Fruit fly (Drosophila melanogaster) whole organism, wandering third instar larva: Measurements from ENCODE around the gene CG5863.
A peak's percentile ranks its signal among the peaks of the same experiment; 100 is the strongest.

Experiments
- Abd-B ChIP-seq: fragments of >200 bp; optimal IDR thresholded peaks from 2 replicates; lab custom pipeline; 2017; ENCODE audit warnings: missing biosample characterization, missing genetic modification characterization
- CG32264 ChIP-seq: fragments of 200-800 bp; sonication (Bioruptor generic); optimal IDR thresholded peaks from 2 replicates; lab custom pipeline; 2016; ENCODE audit warnings: missing biosample characterization, missing genetic modification characterization
- CrebA ChIP-seq: fragments of 200-800 bp; sonication (Bioruptor generic); optimal IDR thresholded peaks from 2 replicates; lab custom pipeline; 2016; ENCODE audit warnings: missing biosample characterization, mild to moderate bottlenecking, missing genetic modification characterization, borderline replicate concordance
- Dif ChIP-seq: fragments of 200-275, 200-300 bp; sonication (Bioruptor generic); optimal IDR thresholded peaks from 2 replicates; lab custom pipeline; 2018; ENCODE audit warnings: missing biosample characterization, missing genetic modification characterization; ENCODE audit not compliant: partially characterized antibody
- GATAd ChIP-seq: sonication (Bioruptor generic); optimal IDR thresholded peaks from 2 replicates; lab custom pipeline; 2016; ENCODE audit warnings: missing biosample characterization, missing genetic modification characterization
- HLH106 ChIP-seq: fragments of 200-800 bp; optimal IDR thresholded peaks from 3 replicates; lab custom pipeline; 2019; ENCODE audit warnings: missing biosample characterization, mild to moderate bottlenecking, missing genetic modification characterization, moderate library complexity
- Hnf4 ChIP-seq: fragments of 200-800 bp; sonication (Bioruptor generic); optimal IDR thresholded peaks from 2 replicates; lab custom pipeline; 2016; ENCODE audit warnings: missing biosample characterization, mild to moderate bottlenecking, missing genetic modification characterization
- Hr83 ChIP-seq: fragments of 200-300 bp; sonication (Bioruptor generic); optimal IDR thresholded peaks from 2 replicates; lab custom pipeline; 2016; ENCODE audit warnings: missing biosample characterization, mild to moderate bottlenecking, missing genetic modification characterization, moderate library complexity; ENCODE audit not compliant: poor library complexity, severe bottlenecking
- Jra ChIP-seq: sonication (Bioruptor generic); optimal IDR thresholded peaks from 2 replicates; lab custom pipeline; 2016; ENCODE audit warnings: missing biosample characterization, missing genetic modification characterization
- Mio ChIP-seq: sonication (Bioruptor generic); optimal IDR thresholded peaks from 2 replicates; lab custom pipeline; 2016; ENCODE audit warnings: missing biosample characterization, missing genetic modification characterization
- Myc ChIP-seq: fragments of >200 bp; optimal IDR thresholded peaks from 2 replicates; lab custom pipeline; 2017
- OdsH ChIP-seq: fragments of 200-800 bp; sonication (Bioruptor generic); optimal IDR thresholded peaks from 2 replicates; lab custom pipeline; 2016; ENCODE audit warnings: missing biosample characterization, mild to moderate bottlenecking, missing genetic modification characterization
- Rel ChIP-seq, 2 experiments: fragments of 200-800 bp; sonication (Bioruptor generic) in 1 of 2; optimal IDR thresholded peaks; 2 replicates in 1 of 2; 3 replicates in 1 of 2; lab custom pipeline; 2016 to 2019; ENCODE audit warnings: mild to moderate bottlenecking in 2 of 2, missing biosample characterization in 2 of 2, missing genetic modification characterization in 2 of 2, moderate library complexity in 1 of 2
- Vsx2 ChIP-seq: fragments of 200-300, 225-300 bp; sonication (Bioruptor generic); optimal IDR thresholded peaks from 2 replicates; lab custom pipeline; 2018; ENCODE audit warnings: missing biosample characterization, missing genetic modification characterization; ENCODE audit not compliant: partially characterized antibody
- br ChIP-seq: fragments of 200-800 bp; sonication (Bioruptor generic); optimal IDR thresholded peaks from 2 replicates; lab custom pipeline; 2016; ENCODE audit warnings: missing biosample characterization, missing genetic modification characterization
- brk ChIP-seq: fragments of 200-800 bp; sonication (Bioruptor generic); optimal IDR thresholded peaks from 2 replicates; lab custom pipeline; 2016; ENCODE audit warnings: missing biosample characterization, mild to moderate bottlenecking, missing genetic modification characterization
- dl ChIP-seq, 2 experiments: fragments of 175-275, 200-275 bp in 1 of 2; fragments of 200-275 bp in 1 of 2; sonication (Bioruptor generic); optimal IDR thresholded peaks; lab custom pipeline; 2018; ENCODE audit warnings: mild to moderate bottlenecking in 2 of 2, missing biosample characterization in 2 of 2, missing genetic modification characterization in 2 of 2, moderate library complexity in 2 of 2; ENCODE audit not compliant: partially characterized antibody in 2 of 2, insufficient read depth in 1 of 2
- dmrt93B ChIP-seq: fragments of 200-800 bp; sonication (Bioruptor generic); optimal IDR thresholded peaks from 2 replicates; lab custom pipeline; 2018; ENCODE audit warnings: missing biosample characterization, mild to moderate bottlenecking, missing genetic modification characterization
- dsf ChIP-seq: sonication (Bioruptor generic); optimal IDR thresholded peaks from 2 replicates; lab custom pipeline; 2016; ENCODE audit warnings: missing biosample characterization, missing genetic modification characterization, borderline replicate concordance
- ey ChIP-seq: fragments of 200-800 bp; sonication (Bioruptor generic); optimal IDR thresholded peaks from 2 replicates; lab custom pipeline; 2016; ENCODE audit warnings: missing biosample characterization, missing genetic modification characterization
- foxo ChIP-seq, 2 experiments: fragments of 200-800 bp; sonication (Bioruptor generic); optimal IDR thresholded peaks; 2 replicates in 1 of 2; 3 replicates in 1 of 2; lab custom pipeline; 2016 to 2017; ENCODE audit warnings: missing biosample characterization in 2 of 2, missing genetic modification characterization in 2 of 2
- fru ChIP-seq: fragments of 200-800 bp; sonication (Bioruptor generic); optimal IDR thresholded peaks from 3 replicates; lab custom pipeline; 2016; ENCODE audit warnings: missing biosample characterization, mild to moderate bottlenecking, missing genetic modification characterization
- h ChIP-seq: fragments of 200-800 bp; sonication (Bioruptor generic); optimal IDR thresholded peaks from 3 replicates; lab custom pipeline; 2016; ENCODE audit warnings: missing biosample characterization, mild to moderate bottlenecking, missing genetic modification characterization
- jim ChIP-seq: fragments of 175-275, 200-325 bp; sonication (Bioruptor generic); optimal IDR thresholded peaks from 2 replicates; lab custom pipeline; 2016; ENCODE audit warnings: missing biosample characterization, mild to moderate bottlenecking, missing genetic modification characterization
- lola ChIP-seq: fragments of >200 bp; optimal IDR thresholded peaks from 2 replicates; lab custom pipeline; 2017; ENCODE audit warnings: missing biosample characterization, missing genetic modification characterization
- pan ChIP-seq: fragments of >200 bp; optimal IDR thresholded peaks from 2 replicates; lab custom pipeline; 2017
- psq ChIP-seq: fragments of 200-800 bp; sonication (Bioruptor generic); optimal IDR thresholded peaks from 3 replicates; lab custom pipeline; 2017; ENCODE audit warnings: missing biosample characterization, mild to moderate bottlenecking, missing genetic modification characterization, moderate library complexity
- rgr ChIP-seq: fragments of 200-800 bp; sonication (Bioruptor generic); optimal IDR thresholded peaks from 3 replicates; lab custom pipeline; 2016; ENCODE audit warnings: missing biosample characterization, mild to moderate bottlenecking, missing genetic modification characterization
- sage ChIP-seq: fragments of 200-800 bp; sonication (Bioruptor generic); optimal IDR thresholded peaks from 2 replicates; lab custom pipeline; 2016; ENCODE audit warnings: missing biosample characterization, mild to moderate bottlenecking, missing genetic modification characterization
- sv ChIP-seq: fragments of 200-800 bp; sonication (Bioruptor generic); optimal IDR thresholded peaks from 3 replicates; lab custom pipeline; 2016; ENCODE audit warnings: missing biosample characterization, missing genetic modification characterization
- tai ChIP-seq: sonication (Bioruptor generic); optimal IDR thresholded peaks from 2 replicates; lab custom pipeline; 2016; ENCODE audit warnings: missing biosample characterization, missing genetic modification characterization
- usp ChIP-seq: fragments of >200 bp; optimal IDR thresholded peaks from 2 replicates; lab custom pipeline; 2017; ENCODE audit warnings: missing biosample characterization, missing genetic modification characterization
- woc ChIP-seq: sonication (Bioruptor generic); optimal IDR thresholded peaks from 2 replicates; lab custom pipeline; 2016; ENCODE audit warnings: missing biosample characterization, mild to moderate bottlenecking, missing genetic modification characterization

Gene CG5863

DNA sequence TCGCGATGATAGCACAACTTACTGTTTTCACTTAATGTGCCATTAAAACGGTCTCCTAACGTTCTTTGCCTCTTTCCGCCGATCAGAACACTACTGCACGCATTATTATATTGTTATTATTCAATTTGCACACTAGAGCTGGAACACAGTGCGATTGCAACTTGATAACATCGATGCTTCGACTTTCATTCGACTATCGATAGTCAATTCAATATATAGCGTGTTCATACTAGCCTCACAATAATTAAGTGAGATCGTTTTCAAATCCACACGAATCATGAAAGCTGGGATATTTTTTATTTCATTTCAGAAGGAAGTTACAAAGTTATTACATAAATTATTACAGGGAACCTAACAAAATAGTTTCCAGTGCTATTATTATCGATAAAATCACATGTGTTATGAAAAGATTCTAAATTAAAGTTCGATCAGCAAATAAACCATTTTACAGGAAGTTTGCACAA is 9.6 kb upstream of the CG5863 start (continued):
- TF ChIP-seq GATAd (GFP tag; lab: Kevin White, UChicago) = no peak

DNA sequence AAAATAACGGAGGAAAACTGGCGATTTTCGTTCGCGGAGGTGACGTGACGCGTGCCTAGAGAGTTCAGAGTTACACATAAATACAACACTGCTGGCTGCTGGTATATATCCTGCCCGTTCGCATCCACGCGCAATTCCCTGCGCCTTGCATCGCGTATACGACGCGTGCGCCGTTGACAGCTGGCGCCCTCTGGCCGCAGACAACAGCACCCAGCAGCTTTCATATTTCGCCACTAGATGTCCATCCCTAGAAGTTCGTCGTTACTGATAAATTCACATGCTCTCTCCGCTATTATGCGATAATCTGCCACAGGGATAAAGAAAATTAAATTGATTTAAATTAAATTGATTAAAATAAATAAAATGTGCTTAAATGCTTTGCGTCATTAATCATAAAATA is 8.5 kb upstream of the CG5863 start, which contains the start of gene Sur-8:
Gene Sur-8 (minus strand): TSS at position 82 of the 400 bp plus-strand sequence.
- TF ChIP-seq dsf (GFP tag; lab: Kevin White, UChicago) (no peak), h (peak; percentile 50), lola (GFP tag; lab: Kevin White, UChicago) (no peak), CrebA (GFP tag; lab: Kevin White, UChicago) (no peak), dl (GFP tag; optimal IDR thresholded peaks at IDR 0.05; lab: Kevin White, UChicago; ENCODE audit: insufficient read depth in 1 of 2, partially characterized antibody in 2 of 2) (no peak), tai (GFP tag; lab: Kevin White, UChicago) (no peak), psq (GFP tag; lab: Kevin White, UChicago) (peak; percentile 26), foxo (GFP tag; optimal IDR thresholded peaks at IDR 0.05; lab: Kevin White, UChicago) (peak in 1 of 2 experiments; percentile 57), dmrt93B (GFP tag; lab: Kevin White, UChicago) (peak; percentile 25), OdsH (GFP tag; lab: Kevin White, UChicago) (peak; percentile 35), woc (GFP tag; lab: Kevin White, UChicago) (no peak), Hr83 (GFP tag; lab: Kevin White, UChicago) (peak; percentile 64), HLH106 (tag; lab: Kevin White, UChicago) (peak; percentile 29), Abd-B (GFP tag; lab: Kevin White, UChicago) (no peak), fru (GFP tag; lab: Kevin White, UChicago) (peak; percentile 24), sv (GFP tag; lab: Kevin White, UChicago) (peak; percentile 33), Rel (GFP tag; optimal IDR thresholded peaks at IDR 0.05; lab: Kevin White, UChicago) (no peak), Rel (tag; optimal IDR thresholded peaks at IDR 0.05; lab: Kevin White, UChicago) (no peak), br (GFP tag; lab: Kevin White, UChicago) (peak; percentile 48), Dif (GFP tag; lab: Kevin White, UChicago) (no peak), Myc (lab: Kevin White, UChicago) (peak; percentile 32), Vsx2 (GFP tag; lab: Kevin White, UChicago) (no peak), rgr (peak; percentile 54), usp (GFP tag; lab: Kevin White, UChicago) (no peak), Mio (GFP tag; lab: Kevin White, UChicago) (no peak), sage (GFP tag; lab: Kevin White, UChicago) (no peak), ey (GFP tag; lab: Kevin White, UChicago) (peak; percentile 39)

dm6 chr3R:17403188-17403587 is 7.7 kb upstream of the CG5863 start, which contains the start of gene CG34279:
CG34279 (minus strand) TSS chr3R:17403288.
- TF ChIP-seq h (peak; percentile 34), usp (GFP tag; lab: Kevin White, UChicago) (no peak), rgr (peak; percentile 21), Hnf4 (GFP tag; lab: Kevin White, UChicago) (peak; percentile 11), psq (GFP tag; lab: Kevin White, UChicago) (no peak)

DNA sequence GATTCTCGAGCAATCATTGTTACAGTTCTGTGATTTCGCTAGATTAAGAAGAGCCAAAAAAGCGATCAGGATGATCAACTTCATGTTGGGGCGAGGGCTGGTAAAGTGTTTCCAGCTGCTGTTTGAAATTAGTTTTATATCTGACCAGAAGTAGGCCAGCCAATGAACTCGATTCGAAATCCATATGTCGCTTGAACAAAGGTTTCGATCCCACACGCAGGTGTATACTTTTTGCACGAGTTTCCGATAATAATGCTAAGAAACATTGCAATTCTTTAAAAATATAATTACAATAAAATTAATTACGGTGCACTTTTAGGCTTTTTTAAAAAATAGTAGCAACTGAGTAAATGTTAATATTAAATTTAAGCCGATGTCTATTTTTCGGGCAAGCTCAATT is 7.3 kb upstream of the CG5863 start, which contains the start of gene CG34280:
Gene CG34280 (minus strand): TSS at position 101 of the 400 bp plus-strand sequence.
- TF ChIP-seq Myc (lab: Kevin White, UChicago) (no peak), Vsx2 (GFP tag; lab: Kevin White, UChicago) (peak; percentile 45), jim (GFP tag; lab: Kevin White, UChicago) (no peak), Abd-B (GFP tag; lab: Kevin White, UChicago) (no peak), ey (GFP tag; lab: Kevin White, UChicago) (no peak), CrebA (GFP tag; lab: Kevin White, UChicago) (no peak)

DNA sequence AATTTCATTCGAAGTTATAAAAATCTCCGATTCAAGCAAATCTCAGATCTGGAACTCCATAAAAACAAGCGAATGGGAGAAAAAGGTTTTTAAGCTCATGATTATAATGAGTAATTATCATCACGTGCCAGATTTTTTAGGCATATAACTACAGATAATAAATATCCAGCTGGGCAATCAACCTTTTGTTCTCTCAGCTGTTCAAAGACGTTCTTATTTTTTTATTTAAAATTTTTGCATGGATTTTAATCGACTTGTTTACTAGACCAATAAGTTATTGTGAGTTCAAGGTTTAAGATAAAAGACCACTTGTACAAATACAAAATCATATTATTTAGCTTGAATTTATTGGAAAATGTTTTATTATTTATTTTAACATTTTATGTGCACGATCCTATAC is 6.8 kb upstream of the CG5863 start:
- TF ChIP-seq OdsH (GFP tag; lab: Kevin White, UChicago) (peak; percentile 60), CrebA (GFP tag; lab: Kevin White, UChicago) (no peak), br (GFP tag; lab: Kevin White, UChicago) (peak; percentile 55), lola (GFP tag; lab: Kevin White, UChicago) (no peak), jim (GFP tag; lab: Kevin White, UChicago) (no peak), pan (lab: Kevin White, UChicago) (no peak), rgr (peak; percentile 72), Hr83 (GFP tag; lab: Kevin White, UChicago) (peak; percentile 77), CG32264 (GFP tag; lab: Kevin White, UChicago) (no peak), Abd-B (GFP tag; lab: Kevin White, UChicago) (no peak), brk (GFP tag; lab: Kevin White, UChicago) (peak; percentile 40), dmrt93B (GFP tag; lab: Kevin White, UChicago) (no peak), Hnf4 (GFP tag; lab: Kevin White, UChicago) (peak; percentile 78), tai (GFP tag; lab: Kevin White, UChicago) (peak; percentile 59), HLH106 (tag; lab: Kevin White, UChicago) (peak; percentile 12), h (peak; percentile 16), fru (GFP tag; lab: Kevin White, UChicago) (peak; percentile 2), Dif (GFP tag; lab: Kevin White, UChicago) (no peak), Vsx2 (GFP tag; lab: Kevin White, UChicago) (no peak), ey (GFP tag; lab: Kevin White, UChicago) (no peak), Jra (peak; percentile 36), foxo (GFP tag; optimal IDR thresholded peaks at IDR 0.05; lab: Kevin White, UChicago) (peak in 1 of 2 experiments; percentile 5)
- TF ChIP-seq, all 38 proteins: peak for 12
